Worm (Caenorhabditis elegans) whole organism, late embryonic: ENCODE results near the gene abf-4.

ENCODE experiments used
- ceh-18 ChIP-seq: sonication (generic microtip); optimal IDR thresholded peaks from 2 replicates; lab custom pipeline; 2016; ENCODE audit warnings: missing genetic modification characterization, missing compliant biosample characterization
- ceh-31 ChIP-seq: sonication (generic microtip); optimal IDR thresholded peaks from 2 replicates; lab custom pipeline; 2016; ENCODE audit warnings: missing genetic modification characterization, missing compliant biosample characterization
- gmeb-2 ChIP-seq: sonication (generic microtip); optimal IDR thresholded peaks from 2 replicates; lab custom pipeline; 2016; ENCODE audit warnings: missing genetic modification characterization, inconsistent platforms, missing compliant biosample characterization
- nfya-1 ChIP-seq: sonication (generic microtip); optimal IDR thresholded peaks from 2 replicates; lab custom pipeline; 2017; ENCODE audit warnings: missing genetic modification characterization, mild to moderate bottlenecking, missing compliant biosample characterization, antibody characterized with exemption, moderate library complexity
- nhr-11 ChIP-seq: fragments of 150-350 bp; optimal IDR thresholded peaks from 2 replicates; lab custom pipeline; 2014; ENCODE audit warnings: missing biosample characterization, missing genetic modification characterization
- pha-4 ChIP-seq: fragments of 150-350 bp; optimal IDR thresholded peaks from 2 replicates; lab custom pipeline; 2018; ENCODE audit warnings: missing biosample characterization, missing genetic modification reagents, missing genetic modification characterization
- pqm-1 ChIP-seq: sonication (generic microtip); optimal IDR thresholded peaks from 2 replicates; lab custom pipeline; 2016; ENCODE audit warnings: missing genetic modification characterization, missing compliant biosample characterization
- rnt-1 ChIP-seq: sonication (generic microtip); optimal IDR thresholded peaks from 2 replicates; lab custom pipeline; 2016; ENCODE audit warnings: missing genetic modification characterization, missing compliant biosample characterization
- sox-4 ChIP-seq: sonication (generic microtip); optimal IDR thresholded peaks from 2 replicates; lab custom pipeline; 2017; ENCODE audit warnings: mild to moderate bottlenecking, missing genetic modification characterization, inconsistent platforms, missing compliant biosample characterization
- tbx-2 ChIP-seq: sonication (generic microtip); optimal IDR thresholded peaks from 2 replicates; lab custom pipeline; 2016; ENCODE audit warnings: missing genetic modification characterization, missing compliant biosample characterization
- tbx-7 ChIP-seq: sonication (generic microtip); optimal IDR thresholded peaks from 2 replicates; lab custom pipeline; 2016; ENCODE audit warnings: missing genotype, missing genetic modification characterization, missing compliant biosample characterization
- unc-55 ChIP-seq: sonication (generic microtip); optimal IDR thresholded peaks from 2 replicates; lab custom pipeline; 2017; ENCODE audit warnings: missing biosample characterization, missing genetic modification reagents, missing genetic modification characterization
- zip-5 ChIP-seq: sonication (generic microtip); optimal IDR thresholded peaks from 2 replicates; lab custom pipeline; 2016; ENCODE audit warnings: missing genetic modification characterization, missing compliant biosample characterization

DNA sequence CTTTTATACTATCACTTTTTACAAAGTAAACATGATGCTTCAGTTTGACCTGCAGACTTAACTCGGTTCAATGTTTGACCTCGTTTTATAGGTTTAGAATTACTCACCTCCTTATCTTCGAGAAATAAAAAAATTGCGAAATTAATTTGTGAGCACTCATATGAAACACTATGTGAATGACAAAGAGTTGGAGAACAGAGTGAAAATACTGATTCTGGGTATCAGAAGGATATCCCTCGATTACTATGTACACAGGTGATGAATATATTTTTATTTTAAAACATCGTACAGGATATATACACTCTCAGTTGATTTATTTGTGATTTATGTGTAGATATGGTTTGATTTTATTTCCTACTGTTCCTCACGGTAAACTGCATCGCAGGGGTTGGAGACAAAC, 1.9 kb downstream of the abf-4 start, which contains the start of gene Y38H6C.23:
- TF ChIP-seq zip-5 (tag; lab: Kevin White, UChicago) = no peak
- TF ChIP-seq gmeb-2 (tag; lab: Kevin White, UChicago) = no peak
- TF ChIP-seq unc-55 = no peak
- TF ChIP-seq tbx-2 (tag; lab: Kevin White, UChicago) = no peak
- no peak for TF ChIP-seq nfya-1
- no peak for TF ChIP-seq pha-4 (tag; lab: Kevin White, UChicago)
- TF ChIP-seq ceh-31 (tag; lab: Kevin White, UChicago) = no peak
- TF ChIP-seq sox-4 (tag; lab: Kevin White, UChicago) = no peak
- TF ChIP-seq pqm-1 (tag; lab: Kevin White, UChicago) = no peak
- no peak for TF ChIP-seq nhr-11 (tag; lab: Kevin White, UChicago)
- no peak for TF ChIP-seq rnt-1
- TF ChIP-seq tbx-7 = no peak
- TF ChIP-seq ceh-18 = no peak
